Worm (Caenorhabditis elegans): ENCODE results near the gene F35C11.7.

DNA sequence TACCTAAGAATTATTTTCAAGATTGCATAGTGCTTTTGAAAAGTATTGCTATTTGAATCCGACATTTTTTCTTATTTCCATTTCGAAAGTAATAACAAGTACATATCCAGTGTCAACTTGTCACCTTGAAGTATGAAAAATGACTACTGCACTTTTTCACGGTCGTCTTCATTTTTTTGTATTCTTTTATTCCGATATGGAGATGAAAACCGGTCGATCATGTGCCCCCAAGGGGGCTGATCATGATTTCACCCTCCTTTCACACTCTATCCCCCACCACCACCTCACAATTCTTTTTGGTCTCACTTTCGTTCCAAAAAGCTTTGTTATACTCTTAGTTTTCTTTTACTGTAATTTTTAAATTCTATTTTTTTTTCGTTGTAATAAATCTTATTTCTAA lies 30.2 kb upstream of the F35C11.7 start:
- no peak for TF ChIP-seq dao-5 (tag; optimal IDR thresholded peaks at IDR 0.05)
- no peak for TF ChIP-seq him-1 (tag; optimal IDR thresholded peaks at IDR 0.05)
- no peak for TF ChIP-seq W03F9.2 (tag; optimal IDR thresholded peaks at IDR 0.05)
